Worm (Caenorhabditis elegans) whole organism, L4/young adult: ENCODE measurements around the gene str-55.
"Not testable (repeated sequence)": the region's sequence is repeated elsewhere in the genome, so short reads cannot be mapped to it uniquely, and the experiment has no call there.

ENCODE experiments used
- W03F9.2 ChIP-seq: fragments of 150-350 bp; optimal IDR thresholded peaks from 2 replicates; lab custom pipeline; 2014; ENCODE audit warnings: missing biosample characterization, missing genetic modification characterization
- dao-5 ChIP-seq: sonication (generic microtip); optimal IDR thresholded peaks from 2 replicates; lab custom pipeline; 2016; ENCODE audit warnings: missing genotype, missing genetic modification characterization, moderate library complexity, missing compliant biosample characterization
- him-1 ChIP-seq: sonication (generic microtip); optimal IDR thresholded peaks from 2 replicates; lab custom pipeline; 2016; ENCODE audit warnings: missing genotype, missing genetic modification reagents, missing genetic modification characterization, missing compliant biosample characterization

ce11 chrV:16383729-16384128, 33.2 kb downstream of the str-55 start, which contains the start of gene F13A7.7:
- TF ChIP-seq dao-5, W03F9.2, him-1 (tag; lab: Kevin White, UChicago): not testable (repeated sequence)
